4 worm cellular contexts compared by ENCODE assay signal in genomic region chrX:5942171-5942570, ce11.
TF ChIP-seq lines count a peak whose summit lies in the region.

No protein-coding gene starts in this region.

TF ChIP-seq in whole organism, L1 larva, 84 proteins besides CTCF, POLR2A, EP300 and RAD21 (continued from another document and continues in another):
- peak in 1 of 3 experiments; percentile 22 for TF ChIP-seq ceh-82 (tag; optimal IDR thresholded peaks at IDR 0.05; lab: Kevin White, UChicago)
- peak; percentile 19 for TF ChIP-seq xbp-1 (tag; optimal IDR thresholded peaks at IDR 0.05; lab: Kevin White, UChicago)
- peak; percentile 70 for TF ChIP-seq rnt-1 (tag; optimal IDR thresholded peaks at IDR 0.05; lab: Kevin White, UChicago)
- TF ChIP-seq lin-39 (tag; optimal IDR thresholded peaks at IDR 0.05; lab: Kevin White, UChicago): no peak
- no peak for TF ChIP-seq lin-15B (tag; optimal IDR thresholded peaks at IDR 0.05; lab: Kevin White, UChicago)
- no peak for TF ChIP-seq ztf-4 (tag; optimal IDR thresholded peaks at IDR 0.05; lab: Kevin White, UChicago)
- TF ChIP-seq sptf-1 (tag; optimal IDR thresholded peaks at IDR 0.05; lab: Kevin White, UChicago): no peak
- TF ChIP-seq hlh-17 (GFP tag; optimal IDR thresholded peaks at IDR 0.05; lab: Kevin White, UChicago; ENCODE audit: borderline replicate concordance): no peak
- TF ChIP-seq efl-1 (optimal IDR thresholded peaks at IDR 0.05; lab: Kevin White, UChicago): peak; percentile 4 to 18
- peak; percentile 20 to 86 for TF ChIP-seq efl-1 (GFP tag; optimal IDR thresholded peaks at IDR 0.05 in 1 of 2; lab: Kevin White, UChicago)
- TF ChIP-seq dsc-1 (tag; optimal IDR thresholded peaks at IDR 0.05; lab: Kevin White, UChicago): no peak
- TF ChIP-seq nhr-84 (tag; optimal IDR thresholded peaks at IDR 0.05; lab: Kevin White, UChicago): no peak
- peak; percentile 36 for TF ChIP-seq swsn-7 (tag; optimal IDR thresholded peaks at IDR 0.05; lab: Kevin White, UChicago)
- peak in 2 of 6 experiments; percentile 43 to 52 for TF ChIP-seq elt-3 (tag; optimal IDR thresholded peaks at IDR 0.05; lab: Kevin White, UChicago)
- peak; percentile 83 for TF ChIP-seq snu-23 (GFP tag; optimal IDR thresholded peaks at IDR 0.05; lab: Kevin White, UChicago)
- TF ChIP-seq blmp-1 (tag; optimal IDR thresholded peaks at IDR 0.05; lab: Kevin White, UChicago): peak; percentile 49
- TF ChIP-seq nhr-47 (tag; optimal IDR thresholded peaks at IDR 0.05; lab: Kevin White, UChicago): peak; percentile 44
- no peak for TF ChIP-seq vab-15 (tag; optimal IDR thresholded peaks at IDR 0.05; lab: Kevin White, UChicago)
- TF ChIP-seq lin-35 (GFP tag; optimal IDR thresholded peaks at IDR 0.05; lab: Kevin White, UChicago): peak in 1 of 2 experiments; percentile 69
- TF ChIP-seq aly-2 (tag; optimal IDR thresholded peaks at IDR 0.05; lab: Kevin White, UChicago): no peak
- TF ChIP-seq egl-13 (tag; optimal IDR thresholded peaks at IDR 0.05; lab: Kevin White, UChicago): no peak
- no peak for TF ChIP-seq ceh-8 (GFP tag; optimal IDR thresholded peaks at IDR 0.05; lab: Kevin White, UChicago)
- TF ChIP-seq nhr-20 (tag; optimal IDR thresholded peaks at IDR 0.05; lab: Kevin White, UChicago): peak; percentile 85
- no peak for TF ChIP-seq sox-4 (tag; optimal IDR thresholded peaks at IDR 0.05; lab: Kevin White, UChicago)
- TF ChIP-seq pag-3 (tag; optimal IDR thresholded peaks at IDR 0.05; lab: Kevin White, UChicago; ENCODE audit: borderline replicate concordance, insufficient read depth): peak; percentile 35
- no peak for TF ChIP-seq Y116A8C.19 (tag; optimal IDR thresholded peaks at IDR 0.05; lab: Kevin White, UChicago; ENCODE audit: borderline replicate concordance)
- peak; percentile 89 for TF ChIP-seq nhr-85 (tag; lab: Kevin White, UChicago)
- TF ChIP-seq unc-130 (tag; optimal IDR thresholded peaks at IDR 0.05; lab: Kevin White, UChicago): peak; percentile 18
- TF ChIP-seq unc-30 (tag; optimal IDR thresholded peaks at IDR 0.05; lab: Kevin White, UChicago): no peak
- no peak for TF ChIP-seq nhr-12 (tag; optimal IDR thresholded peaks at IDR 0.05; lab: Kevin White, UChicago)
- TF ChIP-seq tlp-1 (tag; optimal IDR thresholded peaks at IDR 0.05; lab: Kevin White, UChicago): no peak
- TF ChIP-seq pax-3 (tag; optimal IDR thresholded peaks at IDR 0.05; lab: Kevin White, UChicago): no peak
- TF ChIP-seq nhr-11 (tag; optimal IDR thresholded peaks at IDR 0.05; lab: Kevin White, UChicago): peak; percentile 30

TF ChIP-seq in whole organism, L2 larva, 48 proteins besides CTCF, POLR2A, EP300 and RAD21 (continued from another document):
- peak in 1 of 2 experiments; percentile 46 for TF ChIP-seq lsy-2 (tag; optimal IDR thresholded peaks at IDR 0.05; lab: Kevin White, UChicago)
- no peak for TF ChIP-seq R02D3.7 (tag; optimal IDR thresholded peaks at IDR 0.05; lab: Kevin White, UChicago)
- no peak for TF ChIP-seq ztf-11 (tag; optimal IDR thresholded peaks at IDR 0.05; lab: Kevin White, UChicago)
- TF ChIP-seq sma-9 (GFP tag; optimal IDR thresholded peaks at IDR 0.05; lab: Kevin White, UChicago): peak; percentile 74
- TF ChIP-seq sma-9 (tag; optimal IDR thresholded peaks at IDR 0.05; lab: Kevin White, UChicago): no peak
- TF ChIP-seq lin-39 (tag; optimal IDR thresholded peaks at IDR 0.05; lab: Kevin White, UChicago): no peak
- TF ChIP-seq zag-1 (tag; optimal IDR thresholded peaks at IDR 0.05; lab: Kevin White, UChicago): no peak
- TF ChIP-seq lin-13 (GFP tag; optimal IDR thresholded peaks at IDR 0.05; lab: Kevin White, UChicago): no peak
- no peak for TF ChIP-seq nhr-23 (tag; optimal IDR thresholded peaks at IDR 0.05; lab: Kevin White, UChicago)
- TF ChIP-seq dmd-4 (tag; optimal IDR thresholded peaks at IDR 0.05; lab: Kevin White, UChicago): no peak
- peak; percentile 35 to 73 for TF ChIP-seq mdl-1 (tag; optimal IDR thresholded peaks at IDR 0.05; lab: Kevin White, UChicago)
- TF ChIP-seq C34F6.9 (tag; optimal IDR thresholded peaks at IDR 0.05; lab: Kevin White, UChicago): peak; percentile 57
- TF ChIP-seq peb-1 (tag; optimal IDR thresholded peaks at IDR 0.05; lab: Kevin White, UChicago): no peak
- TF ChIP-seq elt-3 (tag; optimal IDR thresholded peaks at IDR 0.05; lab: Kevin White, UChicago): no peak
- no peak for TF ChIP-seq ZK546.5 (tag; optimal IDR thresholded peaks at IDR 0.05; lab: Kevin White, UChicago)
- no peak for TF ChIP-seq ceh-82 (tag; optimal IDR thresholded peaks at IDR 0.05; lab: Kevin White, UChicago)
- TF ChIP-seq egl-27 (tag; optimal IDR thresholded peaks at IDR 0.05; lab: Kevin White, UChicago): no peak
- peak; percentile 18 for TF ChIP-seq sem-4 (tag; optimal IDR thresholded peaks at IDR 0.05; lab: Kevin White, UChicago)
- no peak for TF ChIP-seq ceh-16 (tag; optimal IDR thresholded peaks at IDR 0.05; lab: Kevin White, UChicago)
- TF ChIP-seq mbf-1 (tag; optimal IDR thresholded peaks at IDR 0.05; lab: Kevin White, UChicago): no peak
- TF ChIP-seq nhr-12 (tag; optimal IDR thresholded peaks at IDR 0.05; lab: Kevin White, UChicago): no peak
- peak; percentile 84 for TF ChIP-seq nhr-129 (tag; optimal IDR thresholded peaks at IDR 0.05; lab: Kevin White, UChicago)
- no peak for TF ChIP-seq unc-55 (GFP tag; optimal IDR thresholded peaks at IDR 0.05; lab: Kevin White, UChicago)
- no peak for TF ChIP-seq aly-2 (tag; optimal IDR thresholded peaks at IDR 0.05; lab: Kevin White, UChicago)
- TF ChIP-seq fos-1 (tag; optimal IDR thresholded peaks at IDR 0.05; lab: Kevin White, UChicago): peak; percentile 29
- TF ChIP-seq blmp-1 (tag; optimal IDR thresholded peaks at IDR 0.05; lab: Kevin White, UChicago; ENCODE audit: insufficient read depth): peak; percentile 28
- TF ChIP-seq mab-5 (tag; optimal IDR thresholded peaks at IDR 0.05; lab: Kevin White, UChicago): no peak
- peak; percentile 68 for TF ChIP-seq ztf-4 (tag; optimal IDR thresholded peaks at IDR 0.05; lab: Kevin White, UChicago)
- TF ChIP-seq sma-3 (GFP tag; optimal IDR thresholded peaks at IDR 0.05; lab: Kevin White, UChicago): peak; percentile 30
- TF ChIP-seq nhr-21 (tag; optimal IDR thresholded peaks at IDR 0.05; lab: Kevin White, UChicago): peak; percentile 39
- no peak for TF ChIP-seq nhr-237 (tag; optimal IDR thresholded peaks at IDR 0.05; lab: Kevin White, UChicago)
- TF ChIP-seq Y55F3AM.14 (GFP tag; optimal IDR thresholded peaks at IDR 0.05; lab: Kevin White, UChicago): no peak
- TF ChIP-seq nhr-11 (tag; optimal IDR thresholded peaks at IDR 0.05; lab: Kevin White, UChicago): no peak

TF ChIP-seq in whole organism, L3 larva, 47 proteins besides CTCF, POLR2A, EP300 and RAD21 (continued from another document):
- TF ChIP-seq elt-3 (tag; optimal IDR thresholded peaks at IDR 0.05; lab: Kevin White, UChicago) (no peak), snpc-4 (tag; optimal IDR thresholded peaks at IDR 0.05; lab: Kevin White, UChicago) (peak; percentile 6), jun-1 (tag; optimal IDR thresholded peaks at IDR 0.05; lab: Kevin White, UChicago) (no peak), fkh-10 (GFP tag; optimal IDR thresholded peaks at IDR 0.05; lab: Kevin White, UChicago) (no peak), eor-1 (tag; optimal IDR thresholded peaks at IDR 0.05; lab: Kevin White, UChicago) (no peak), zag-1 (tag; optimal IDR thresholded peaks at IDR 0.05; lab: Kevin White, UChicago) (no peak), ama-1 (optimal IDR thresholded peaks at IDR 0.05; lab: Kevin White, UChicago) (peak; percentile 24), ceh-82 (tag; optimal IDR thresholded peaks at IDR 0.05; lab: Kevin White, UChicago) (no peak), lin-39 (tag; optimal IDR thresholded peaks at IDR 0.05; lab: Kevin White, UChicago) (no peak), ceh-9 (tag; optimal IDR thresholded peaks at IDR 0.05; lab: Kevin White, UChicago) (no peak), elt-1 (tag; optimal IDR thresholded peaks at IDR 0.05; lab: Kevin White, UChicago) (no peak), egl-27 (tag; optimal IDR thresholded peaks at IDR 0.05; lab: Kevin White, UChicago) (no peak), sea-2 (GFP tag; optimal IDR thresholded peaks at IDR 0.05; lab: Kevin White, UChicago) (no peak), nhr-25 (tag; optimal IDR thresholded peaks at IDR 0.05; lab: Kevin White, UChicago) (peak; percentile 17), unc-62 (GFP tag; optimal IDR thresholded peaks at IDR 0.05; lab: Kevin White, UChicago) (no peak), egl-5 (tag; optimal IDR thresholded peaks at IDR 0.05; lab: Kevin White, UChicago) (no peak), ZK546.5 (tag; optimal IDR thresholded peaks at IDR 0.05; lab: Kevin White, UChicago) (no peak), nhr-76 (tag; optimal IDR thresholded peaks at IDR 0.05; lab: Kevin White, UChicago) (no peak), aly-2 (tag; optimal IDR thresholded peaks at IDR 0.05; lab: Kevin White, UChicago) (no peak), nhr-12 (tag; optimal IDR thresholded peaks at IDR 0.05; lab: Kevin White, UChicago) (no peak), unc-39 (tag; optimal IDR thresholded peaks at IDR 0.05; lab: Kevin White, UChicago) (no peak), pqm-1 (tag; optimal IDR thresholded peaks at IDR 0.05; lab: Kevin White, UChicago) (no peak), tbx-2 (tag; optimal IDR thresholded peaks at IDR 0.05; lab: Kevin White, UChicago) (no peak), mdl-1 (tag; optimal IDR thresholded peaks at IDR 0.05; lab: Kevin White, UChicago) (peak; percentile 29), daf-12 (tag; optimal IDR thresholded peaks at IDR 0.05; lab: Kevin White, UChicago) (no peak), nhr-23 (tag; optimal IDR thresholded peaks at IDR 0.05; lab: Kevin White, UChicago) (peak; percentile 43), ceh-28 (tag; optimal IDR thresholded peaks at IDR 0.05; lab: Kevin White, UChicago) (no peak), ztf-11 (tag; optimal IDR thresholded peaks at IDR 0.05; lab: Kevin White, UChicago) (no peak), nhr-28 (tag; optimal IDR thresholded peaks at IDR 0.05; lab: Kevin White, UChicago) (no peak), fkh-2 (tag; optimal IDR thresholded peaks at IDR 0.05; lab: Kevin White, UChicago) (no peak)

TF ChIP-seq in whole organism, L4 larva, 104 proteins besides CTCF, POLR2A, EP300 and RAD21 (continued from another document):
- peak; percentile 77 for TF ChIP-seq nhr-28 (tag; optimal IDR thresholded peaks at IDR 0.05; lab: Kevin White, UChicago)
- 0 out of 2 replicates have a peak, but pooled peaks have one; percentile 29 for TF ChIP-seq tra-1 (GFP tag; IDR thresholded peaks at IDR 0.05; lab: Robert Waterston, UW)
- no peak for TF ChIP-seq attf-4 (tag; optimal IDR thresholded peaks at IDR 0.05; lab: Kevin White, UChicago)
- no peak for TF ChIP-seq Y48G9A.11 (GFP tag; IDR thresholded peaks at IDR 0.05; lab: Robert Waterston, UW)
- no peak for TF ChIP-seq spr-3 (GFP tag; optimal IDR thresholded peaks at IDR 0.05; lab: Kevin White, UChicago)
- TF ChIP-seq nhr-10 (tag; optimal IDR thresholded peaks at IDR 0.05; lab: Kevin White, UChicago): peak; percentile 7
- TF ChIP-seq mep-1 (tag; optimal IDR thresholded peaks at IDR 0.05; lab: Kevin White, UChicago): peak; percentile 38
- peak; percentile 73 to 90 for TF ChIP-seq mdl-1 (tag; optimal IDR thresholded peaks at IDR 0.05; lab: Kevin White, UChicago)
- no peak for TF ChIP-seq lim-7 (GFP tag; IDR thresholded peaks at IDR 0.05; lab: Robert Waterston, UW)
- TF ChIP-seq lin-38 (GFP tag; IDR thresholded peaks at IDR 0.05; lab: Robert Waterston, UW): no peak
- no peak for TF ChIP-seq cey-2 (tag; optimal IDR thresholded peaks at IDR 0.05; lab: Kevin White, UChicago; ENCODE audit: borderline replicate concordance, insufficient read depth)
- TF ChIP-seq nhr-6 (tag; optimal IDR thresholded peaks at IDR 0.05; lab: Kevin White, UChicago): no peak
- TF ChIP-seq hlh-11 (tag; optimal IDR thresholded peaks at IDR 0.05; lab: Kevin White, UChicago): peak; percentile 82
- TF ChIP-seq dmd-6 (GFP tag; IDR thresholded peaks at IDR 0.05; lab: Robert Waterston, UW): 0 out of 2 replicates have a peak, but pooled peaks have one; percentile 17
